Worm (Caenorhabditis elegans) whole organism, L1 larva: Measurements from ENCODE around the gene R09E10.8.
"Not testable (repeated sequence)": the region's sequence is repeated elsewhere in the genome, so short reads cannot be mapped to it uniquely, and the experiment has no call there.

Experiments
- C04F5.9 ChIP-seq: sonication (generic microtip); optimal IDR thresholded peaks from 2 replicates; lab custom pipeline; 2016; ENCODE audit warnings: missing genetic modification characterization, missing compliant biosample characterization
- aha-1 ChIP-seq: fragments of 150-350 bp; optimal IDR thresholded peaks from 2 replicates; lab custom pipeline; 2014; ENCODE audit warnings: missing biosample characterization, missing genetic modification characterization
- blmp-1 ChIP-seq: fragments of 150-350 bp; optimal IDR thresholded peaks from 2 replicates; lab custom pipeline; 2014; ENCODE audit warnings: missing biosample characterization, missing genetic modification characterization
- ceh-8 ChIP-seq: fragments of 200-800 bp; sonication (Bioruptor generic); optimal IDR thresholded peaks from 2 replicates; lab custom pipeline; 2018; ENCODE audit warnings: mild to moderate bottlenecking, missing genetic modification characterization, moderate library complexity, missing compliant biosample characterization
- ceh-82 ChIP-seq, 3 experiments: fragments of 150-350 bp in 1 of 3; sonication (generic microtip) in 2 of 3; optimal IDR thresholded peaks; 2 replicates each; lab custom pipeline; 2014 to 2017; ENCODE audit warnings: missing biosample characterization in 3 of 3, missing genetic modification characterization in 3 of 3
- ceh-88 ChIP-seq: fragments of 200-800 bp; sonication (Bioruptor generic); IDR thresholded peaks from 2 replicates; pipeline ENCODE4 v1.3.6; 2022; ENCODE audit warnings: missing genetic modification characterization, missing compliant biosample characterization
- dsc-1 ChIP-seq: sonication (generic microtip); optimal IDR thresholded peaks from 2 replicates; lab custom pipeline; 2016; ENCODE audit warnings: mild to moderate bottlenecking, missing genetic modification characterization, missing compliant biosample characterization
- efl-1 ChIP-seq, 4 experiments: fragments of 150-350 bp; optimal IDR thresholded peaks in 3 of 4; peaks in 1 of 4; 1 replicate in 1 of 4; 2 replicates in 3 of 4; lab custom pipeline; 2014; ENCODE audit warnings: missing biosample characterization in 2 of 4, missing genetic modification characterization in 2 of 4, missing genetic modification reagents in 2 of 4
- efl-3 ChIP-seq: fragments of 200-800 bp; sonication (Bioruptor generic); optimal IDR thresholded peaks from 2 replicates; lab custom pipeline; 2018; ENCODE audit warnings: mild to moderate bottlenecking, missing genetic modification characterization, missing compliant biosample characterization
- egl-27 ChIP-seq, 2 experiments: fragments of 150-350 bp in 1 of 2; sonication (generic microtip); optimal IDR thresholded peaks; 3 replicates each; lab custom pipeline; 2017 to 2018; ENCODE audit warnings: missing biosample characterization in 2 of 2, missing genetic modification characterization in 2 of 2, missing genetic modification reagents in 2 of 2
- elt-2 ChIP-seq: sonication (generic microtip); optimal IDR thresholded peaks from 2 replicates; lab custom pipeline; 2016; ENCODE audit warnings: missing genetic modification characterization, mild to moderate bottlenecking, inconsistent platforms, missing compliant biosample characterization, missing genetic modification reagents
- elt-3 ChIP-seq, 6 experiments: fragments of 150-350 bp in 1 of 6; sonication (generic microtip); optimal IDR thresholded peaks; 2 replicates each; lab custom pipeline; 2017 to 2018; ENCODE audit warnings: missing biosample characterization in 6 of 6, missing genetic modification characterization in 6 of 6, inconsistent platforms in 1 of 6
- fkh-10 ChIP-seq: sonication (generic microtip); optimal IDR thresholded peaks from 2 replicates; lab custom pipeline; 2017; ENCODE audit warnings: missing biosample characterization, missing genetic modification reagents, missing genetic modification characterization
- fkh-4 ChIP-seq: sonication (generic microtip); optimal IDR thresholded peaks from 2 replicates; lab custom pipeline; 2016; ENCODE audit warnings: missing compliant biosample characterization, missing genetic modification characterization, borderline replicate concordance
- fkh-8 ChIP-seq: sonication (generic microtip); optimal IDR thresholded peaks from 2 replicates; lab custom pipeline; 2016; ENCODE audit warnings: mild to moderate bottlenecking, missing genetic modification characterization, missing compliant biosample characterization
- fos-1 ChIP-seq: fragments of 150-350 bp; optimal IDR thresholded peaks from 2 replicates; lab custom pipeline; 2014; ENCODE audit warnings: missing biosample characterization, missing genetic modification characterization
- irx-1 ChIP-seq: sonication (generic microtip); optimal IDR thresholded peaks from 2 replicates; lab custom pipeline; 2016; ENCODE audit warnings: missing genetic modification characterization, missing compliant biosample characterization
- isw-1 ChIP-seq: fragments of 200-800 bp; sonication (Bioruptor generic); IDR thresholded peaks from 2 replicates; pipeline ENCODE4 v1.3.6; 2022; ENCODE audit warnings: missing genetic modification characterization, missing compliant biosample characterization
- lin-14 ChIP-seq: fragments of 200-800 bp; sonication (Bioruptor generic); optimal IDR thresholded peaks from 2 replicates; lab custom pipeline; 2018; ENCODE audit warnings: mild to moderate bottlenecking, missing genetic modification characterization, moderate library complexity, missing compliant biosample characterization
- lin-15B ChIP-seq: fragments of 150-350 bp; sonication (generic microtip); optimal IDR thresholded peaks from 3 replicates; lab custom pipeline; 2014; ENCODE audit warnings: missing biosample characterization, missing genetic modification characterization
- lin-35 ChIP-seq, 2 experiments: fragments of 150-350 bp; optimal IDR thresholded peaks; 2 replicates each; lab custom pipeline; 2014; ENCODE audit warnings: missing biosample characterization in 2 of 2, missing genetic modification characterization in 2 of 2, missing genetic modification reagents in 2 of 2
- nhr-11 ChIP-seq: fragments of 150-350 bp; optimal IDR thresholded peaks from 2 replicates; lab custom pipeline; 2014; ENCODE audit warnings: missing biosample characterization, missing genetic modification characterization
- nhr-20 ChIP-seq: sonication (generic microtip); optimal IDR thresholded peaks from 2 replicates; lab custom pipeline; 2016; ENCODE audit warnings: mild to moderate bottlenecking, missing genetic modification characterization, missing compliant biosample characterization
- nhr-47 ChIP-seq: sonication (generic microtip); optimal IDR thresholded peaks from 2 replicates; lab custom pipeline; 2016; ENCODE audit warnings: mild to moderate bottlenecking, missing genetic modification characterization, moderate library complexity, missing compliant biosample characterization
- nhr-71 ChIP-seq: sonication (generic microtip); optimal IDR thresholded peaks from 2 replicates; lab custom pipeline; 2016; ENCODE audit warnings: mild to moderate bottlenecking, missing genetic modification characterization, moderate library complexity, missing compliant biosample characterization
- nhr-76 ChIP-seq: sonication (generic microtip); optimal IDR thresholded peaks from 2 replicates; lab custom pipeline; 2017; ENCODE audit warnings: missing biosample characterization, missing genetic modification characterization
- nhr-77 ChIP-seq: fragments of 150-350 bp; optimal IDR thresholded peaks from 2 replicates; lab custom pipeline; 2014; ENCODE audit warnings: missing biosample characterization, missing genetic modification characterization
- nhr-85 ChIP-seq: sonication (generic microtip); peaks from one replicate; lab custom pipeline; 2016; ENCODE audit warnings: missing genetic modification characterization, inconsistent platforms, missing compliant biosample characterization
- nhr-90 ChIP-seq: sonication (generic microtip); optimal IDR thresholded peaks from 2 replicates; lab custom pipeline; 2016; ENCODE audit warnings: mild to moderate bottlenecking, missing genetic modification characterization, missing compliant biosample characterization; ENCODE audit not compliant: poor library complexity
- pax-3 ChIP-seq: fragments of 200-800 bp; sonication (Bioruptor generic); optimal IDR thresholded peaks from 2 replicates; lab custom pipeline; 2018; ENCODE audit warnings: mild to moderate bottlenecking, missing genetic modification characterization, moderate library complexity, missing compliant biosample characterization
- skn-1 ChIP-seq: fragments of 150-350 bp; optimal IDR thresholded peaks from 2 replicates; lab custom pipeline; 2014; ENCODE audit warnings: missing biosample characterization, missing genetic modification characterization
- snpc-4 ChIP-seq: fragments of 150-350 bp; optimal IDR thresholded peaks from 2 replicates; lab custom pipeline; 2014; ENCODE audit warnings: missing biosample characterization, missing genetic modification characterization
- snu-23 ChIP-seq: sonication (generic microtip); optimal IDR thresholded peaks from 2 replicates; lab custom pipeline; 2016; ENCODE audit warnings: missing genetic modification characterization, missing compliant biosample characterization
- sox-4 ChIP-seq: sonication (generic microtip); optimal IDR thresholded peaks from 2 replicates; lab custom pipeline; 2016; ENCODE audit warnings: missing genetic modification characterization, missing compliant biosample characterization
- sptf-1 ChIP-seq: fragments of 150-350 bp; optimal IDR thresholded peaks from 2 replicates; lab custom pipeline; 2014; ENCODE audit warnings: missing biosample characterization, missing genetic modification characterization
- sup-37 ChIP-seq: fragments of 200-800 bp; sonication (Bioruptor generic); optimal IDR thresholded peaks from 2 replicates; lab custom pipeline; 2018; ENCODE audit warnings: mild to moderate bottlenecking, missing genetic modification characterization, missing compliant biosample characterization
- swsn-7 ChIP-seq: sonication (generic microtip); optimal IDR thresholded peaks from 2 replicates; lab custom pipeline; 2016; ENCODE audit warnings: missing genetic modification characterization, missing compliant biosample characterization
- unc-130 ChIP-seq: fragments of 150-350 bp; optimal IDR thresholded peaks from 2 replicates; lab custom pipeline; 2017; ENCODE audit warnings: missing biosample characterization, missing genetic modification characterization, inconsistent platforms
- unc-30 ChIP-seq: sonication (generic microtip); optimal IDR thresholded peaks from 2 replicates; lab custom pipeline; 2017; ENCODE audit warnings: missing biosample characterization, missing genetic modification characterization
- xbp-1 ChIP-seq: sonication (generic microtip); optimal IDR thresholded peaks from 2 replicates; lab custom pipeline; 2016; ENCODE audit warnings: missing genetic modification characterization, missing compliant biosample characterization
- zip-4 ChIP-seq: fragments of 200-800 bp; sonication (Bioruptor generic); optimal IDR thresholded peaks from 2 replicates; lab custom pipeline; 2018; ENCODE audit warnings: mild to moderate bottlenecking, missing genetic modification characterization, moderate library complexity, missing compliant biosample characterization
- ztf-4 ChIP-seq: fragments of 150-350 bp; optimal IDR thresholded peaks from 2 replicates; lab custom pipeline; 2014; ENCODE audit warnings: missing biosample characterization, missing genetic modification characterization

Gene R09E10.8

ce11 chrIV:10330962-10331361 is 20.7 kb upstream of the R09E10.8 start:
- TF ChIP-seq aha-1 (tag; lab: Kevin White, UChicago) (no peak), fos-1 (tag; lab: Kevin White, UChicago) (no peak), zip-4 (GFP tag; lab: Kevin White, UChicago) (no peak), ceh-88 (no peak), nhr-20 (tag; lab: Kevin White, UChicago) (peak; percentile 33), fkh-10 (GFP tag; lab: Kevin White, UChicago) (peak; percentile 15), elt-2 (peak; percentile 58), blmp-1 (tag; lab: Kevin White, UChicago) (peak; percentile 71), lin-15B (tag; lab: Kevin White, UChicago) (no peak), nhr-76 (no peak), nhr-47 (peak; percentile 9), efl-3 (GFP tag; lab: Kevin White, UChicago) (no peak), nhr-71 (tag; lab: Kevin White, UChicago) (peak; percentile 13), unc-130 (tag; lab: Kevin White, UChicago) (no peak), elt-3 (tag; optimal IDR thresholded peaks at IDR 0.05; lab: Kevin White, UChicago) (peak; percentile 62 to 89 (median 72)), C04F5.9 (tag; lab: Kevin White, UChicago) (no peak), efl-1 (optimal IDR thresholded peaks at IDR 0.05; lab: Kevin White, UChicago) (no peak), efl-1 (GFP tag; optimal IDR thresholded peaks at IDR 0.05 in 1 of 2; lab: Kevin White, UChicago) (peak in 1 of 2 experiments; percentile 37), skn-1 (tag; lab: Kevin White, UChicago) (peak; percentile 6), sptf-1 (tag; lab: Kevin White, UChicago) (no peak), ceh-82 (tag; optimal IDR thresholded peaks at IDR 0.05; lab: Kevin White, UChicago) (peak in 1 of 3 experiments; percentile 25), nhr-90 (peak; percentile 11), snpc-4 (tag; lab: Kevin White, UChicago) (no peak), unc-30 (tag; lab: Kevin White, UChicago) (no peak), irx-1 (tag; lab: Kevin White, UChicago) (no peak), isw-1 (GFP tag; lab: Robert Waterston, UW) (no peak), lin-14 (GFP tag; lab: Kevin White, UChicago) (peak; percentile 66), pax-3 (peak; percentile 11), sox-4 (tag; lab: Kevin White, UChicago) (no peak), ceh-8 (no peak), ztf-4 (tag; lab: Kevin White, UChicago) (no peak), fkh-8 (tag; lab: Kevin White, UChicago) (peak; percentile 53), snu-23 (GFP tag; lab: Kevin White, UChicago) (peak; percentile 13), swsn-7 (tag; lab: Kevin White, UChicago) (peak; percentile 0), fkh-4 (tag; lab: Kevin White, UChicago) (no peak), dsc-1 (tag; lab: Kevin White, UChicago) (peak; percentile 12), nhr-11 (tag; lab: Kevin White, UChicago) (no peak), sup-37 (GFP tag; lab: Kevin White, UChicago) (no peak), egl-27 (tag; optimal IDR thresholded peaks at IDR 0.05; lab: Kevin White, UChicago) (no peak), nhr-77 (tag; lab: Kevin White, UChicago) (peak; percentile 13), lin-35 (GFP tag; optimal IDR thresholded peaks at IDR 0.05; lab: Kevin White, UChicago) (peak in 1 of 2 experiments; percentile 52), nhr-85 (tag; lab: Kevin White, UChicago) (peak; percentile 26), xbp-1 (tag; lab: Kevin White, UChicago) (no peak)

- not testable (repeated sequence) for TF ChIP-seq nhr-90; sox-4 (tag; lab: Kevin White, UChicago); nhr-11 (tag; lab: Kevin White, UChicago)
Measured at ce11 chrIV:10322650-10323049, 12.4 kb upstream of the R09E10.8 start, which contains the start of gene R09E10.1. Gene R09E10.1 (minus strand): TSS chrIV:10322750.
